Fruit fly (Drosophila melanogaster): Measurements from ENCODE around the gene Kcmf1.
A peak's percentile ranks its signal among the peaks of the same experiment; 100 is the strongest.

Gene Kcmf1

dm6 chr3R:9031797-9032418 is 17.2 kb upstream of the Kcmf1 start (continued):
- TF ChIP-seq pnt (GFP tag; optimal IDR thresholded peaks at IDR 0.05) (peak; percentile 80), trem (tag; optimal IDR thresholded peaks at IDR 0.05) (peak; percentile 25), Antp (GFP tag; optimal IDR thresholded peaks at IDR 0.05) (peak; percentile 79), CG6791 (GFP tag; IDR thresholded peaks at IDR 0.05; ENCODE audit: partially characterized antibody) (no peak), CG17802 (tag; optimal IDR thresholded peaks at IDR 0.05) (peak; percentile 64), Dip2 (GFP tag; IDR thresholded peaks at IDR 0.05) (peak; percentile 38; the same call in 1 of the 2 replicates), stc (GFP tag; IDR thresholded peaks at IDR 0.05) (peak; percentile 94), Myb (GFP tag; optimal IDR thresholded peaks at IDR 0.05) (peak; percentile 61), Hey (tag; optimal IDR thresholded peaks at IDR 0.05) (peak; percentile 7), dimm (GFP tag; IDR thresholded peaks at IDR 0.05) (no peak; the same call in 1 of the 2 replicates), CG9609 (GFP tag; optimal IDR thresholded peaks at IDR 0.05) (peak; percentile 66), PHDP (tag; optimal IDR thresholded peaks at IDR 0.05) (peak; percentile 88), br (optimal IDR thresholded peaks at IDR 0.05) (no peak), Bdp1 (GFP tag; optimal IDR thresholded peaks at IDR 0.05) (peak; percentile 72), exex (tag; optimal IDR thresholded peaks at IDR 0.05) (peak; percentile 39), CG12659 (GFP tag; optimal IDR thresholded peaks at IDR 0.05) (peak; percentile 86), CG16779 (GFP tag; IDR thresholded peaks at IDR 0.05) (peak; percentile 74), her (GFP tag; optimal IDR thresholded peaks at IDR 0.05) (peak; percentile 77), CG12769 (tag; optimal IDR thresholded peaks at IDR 0.05) (peak; percentile 83), usp (GFP tag; optimal IDR thresholded peaks at IDR 0.05) (no peak), bab2 (GFP tag; optimal IDR thresholded peaks at IDR 0.05) (peak; percentile 70), CG14667 (GFP tag; IDR thresholded peaks at IDR 0.05) (peak; percentile 87), CG14965 (GFP tag; optimal IDR thresholded peaks at IDR 0.05; ENCODE audit: borderline replicate concordance) (no peak), NFAT (GFP tag; IDR thresholded peaks at IDR 0.05) (peak; percentile 84), Vsx1 (GFP tag; optimal IDR thresholded peaks at IDR 0.05) (peak; percentile 67), Sry-β (GFP tag; optimal IDR thresholded peaks at IDR 0.05) (peak; percentile 32), pfk (GFP tag; optimal IDR thresholded peaks at IDR 0.05) (no peak), MTF-1 (GFP tag; optimal IDR thresholded peaks at IDR 0.05; ENCODE audit: borderline replicate concordance) (peak; percentile 59), CG2889 (GFP tag; IDR thresholded peaks at IDR 0.05) (peak; percentile 87), CG9876 (GFP tag; optimal IDR thresholded peaks at IDR 0.05) (no peak), Chrac-16 (GFP tag; optimal IDR thresholded peaks at IDR 0.05) (peak; percentile 82), Dfd (GFP tag; optimal IDR thresholded peaks at IDR 0.05) (no peak), CG8765 (GFP tag; IDR thresholded peaks at IDR 0.05) (peak; percentile 47; the same call in 1 of the 2 replicates), Tbp (GFP tag; optimal IDR thresholded peaks at IDR 0.05) (no peak), az2 (GFP tag; optimal IDR thresholded peaks at IDR 0.05) (peak; percentile 81), CG4730 (GFP tag; IDR thresholded peaks at IDR 0.05) (peak; percentile 91), seq (GFP tag; IDR thresholded peaks at IDR 0.05) (peak; percentile 94), stwl (tag; optimal IDR thresholded peaks at IDR 0.05) (no peak), amos (GFP tag; IDR thresholded peaks at IDR 0.05; ENCODE audit: partially characterized antibody) (no peak), D19A (tag; optimal IDR thresholded peaks at IDR 0.05) (peak; percentile 75), schlank (tag; optimal IDR thresholded peaks at IDR 0.05) (peak; percentile 61), CG16863 (GFP tag; optimal IDR thresholded peaks at IDR 0.05) (peak; percentile 75), CTCF (GFP tag; optimal IDR thresholded peaks at IDR 0.05) (peak; percentile 40), Atf3 (GFP tag; optimal IDR thresholded peaks at IDR 0.05) (peak; percentile 79), Xbp1 (GFP tag; optimal IDR thresholded peaks at IDR 0.05) (peak; percentile 86), lmd (GFP tag; IDR thresholded peaks at IDR 0.05) (peak; percentile 89), CG34422 (GFP tag; IDR thresholded peaks at IDR 0.05) (peak; percentile 91), BtbVII (GFP tag; optimal IDR thresholded peaks at IDR 0.05) (peak; percentile 85), NC2β (GFP tag; optimal IDR thresholded peaks at IDR 0.05) (peak; percentile 73), fru (optimal IDR thresholded peaks at IDR 0.05) (no peak), CG11695 (GFP tag; IDR thresholded peaks at IDR 0.05) (peak; percentile 95), chinmo (GFP tag; IDR thresholded peaks at IDR 0.05; ENCODE audit: partially characterized antibody) (no peak)
